Worm (Caenorhabditis elegans): Measurements from ENCODE around the gene Y57G11C.52.

Y57G11C.52 gene

DNA sequence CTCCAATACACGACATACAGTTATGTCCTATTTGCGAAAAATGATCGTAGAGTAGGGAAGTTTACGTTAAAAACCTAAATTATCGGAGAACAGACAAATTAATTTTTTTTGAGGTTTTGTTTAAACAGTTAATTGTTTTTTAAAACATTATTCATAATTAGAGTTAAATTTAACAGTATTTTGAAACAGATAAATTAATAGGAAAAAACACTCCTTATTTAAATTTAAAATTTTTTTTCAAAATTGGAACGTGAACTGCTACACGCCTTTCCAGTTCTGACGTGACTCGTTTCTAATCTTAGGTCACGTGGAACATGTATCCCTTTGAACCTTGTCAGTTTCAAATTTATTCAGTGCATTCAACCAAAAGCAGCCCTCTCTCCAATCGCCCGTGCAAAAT lies at the start of gene Y57G11C.52:
Gene Y57G11C.52 (plus strand): TSS at position 301 of the 400 bp plus-strand sequence.
- TF ChIP-seq ztf-11 (tag; optimal IDR thresholded peaks at IDR 0.05) (no peak), sem-4 (tag; optimal IDR thresholded peaks at IDR 0.05) (no peak), blmp-1 (tag; optimal IDR thresholded peaks at IDR 0.05; ENCODE audit: insufficient read depth) (no peak)

DNA sequence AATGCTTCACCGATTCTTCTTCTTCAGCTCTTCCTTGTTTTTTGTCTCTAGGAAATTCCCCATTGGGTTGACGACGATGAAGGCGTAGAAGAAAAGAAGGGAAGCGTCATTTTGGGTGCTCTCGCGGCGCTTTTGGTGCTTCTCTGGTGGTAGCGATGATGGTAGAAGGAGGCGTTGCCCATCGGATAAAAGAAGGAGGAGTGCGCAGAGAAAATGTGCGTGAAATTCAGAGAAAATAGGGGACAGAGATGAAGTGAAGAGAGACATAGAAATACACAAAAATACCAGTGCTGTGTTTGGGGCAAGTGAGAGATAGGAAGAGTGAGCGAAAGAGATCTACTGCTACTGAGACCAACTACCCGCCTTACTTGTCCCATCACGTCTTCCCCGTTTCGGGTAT lies 46.9 kb upstream of the Y57G11C.52 start, which contains the start of gene oig-5:
Gene oig-5 (plus strand): TSS at position 301 of the 400 bp plus-strand sequence.
- no peak for TF ChIP-seq R02D3.7 (tag; optimal IDR thresholded peaks at IDR 0.05)
- no peak for TF ChIP-seq sma-9 (GFP tag; optimal IDR thresholded peaks at IDR 0.05)
- TF ChIP-seq sma-9 (tag; optimal IDR thresholded peaks at IDR 0.05): no peak
- TF ChIP-seq unc-62 (GFP tag; optimal IDR thresholded peaks at IDR 0.05): no peak
- no peak for TF ChIP-seq nhr-25 (tag; optimal IDR thresholded peaks at IDR 0.05)

DNA sequence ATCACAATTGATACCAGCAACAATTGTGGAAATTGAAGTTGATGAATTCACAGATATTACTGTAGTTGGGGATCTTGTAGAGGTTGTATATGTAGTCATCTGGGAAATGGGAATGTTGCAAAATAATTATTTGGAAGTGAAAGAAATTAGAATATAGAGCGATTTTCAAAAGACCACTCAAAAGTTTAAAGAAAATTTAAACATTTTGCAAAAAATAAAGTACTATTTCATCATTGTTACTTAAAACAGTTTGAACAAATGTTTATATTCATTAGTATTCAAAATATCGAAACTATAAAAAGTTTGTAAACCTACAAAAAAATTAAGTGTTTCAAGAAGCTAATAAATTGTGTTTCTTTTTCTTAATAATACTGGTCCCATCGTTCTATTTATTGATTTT lies 37.5 kb upstream of the Y57G11C.52 start, which contains the start of gene Y57G11C.46:
Gene Y57G11C.46 (minus strand): TSS at position 101 of the 400 bp plus-strand sequence.
- no peak for TF ChIP-seq snpc-4 (tag; optimal IDR thresholded peaks at IDR 0.05)
- no peak for TF ChIP-seq C34F6.9 (tag; optimal IDR thresholded peaks at IDR 0.05)
- TF ChIP-seq ztf-11 (tag; optimal IDR thresholded peaks at IDR 0.05): no peak
- no peak for TF ChIP-seq elt-1 (tag; optimal IDR thresholded peaks at IDR 0.05)
- no peak for TF ChIP-seq gmeb-1 (tag; optimal IDR thresholded peaks at IDR 0.05)
- no peak for TF ChIP-seq ama-1 (optimal IDR thresholded peaks at IDR 0.05)
- TF ChIP-seq blmp-1 (tag; optimal IDR thresholded peaks at IDR 0.05; ENCODE audit: insufficient read depth): no peak
- TF ChIP-seq nhr-21 (tag; optimal IDR thresholded peaks at IDR 0.05): no peak
- no peak for TF ChIP-seq egl-27 (tag; optimal IDR thresholded peaks at IDR 0.05)
- no peak for TF ChIP-seq ztf-1 (GFP tag; conservative IDR thresholded peaks at IDR 0.05)
- TF ChIP-seq unc-62 (GFP tag; optimal IDR thresholded peaks at IDR 0.05): no peak
- no peak for TF ChIP-seq Y55F3AM.14 (GFP tag; optimal IDR thresholded peaks at IDR 0.05)
- TF ChIP-seq nhr-23 (tag; optimal IDR thresholded peaks at IDR 0.05): no peak
- no peak for TF ChIP-seq alr-1 (tag; optimal IDR thresholded peaks at IDR 0.05)
- no peak for TF ChIP-seq nhr-12 (tag; optimal IDR thresholded peaks at IDR 0.05)
- no peak for TF ChIP-seq lin-13 (GFP tag; optimal IDR thresholded peaks at IDR 0.05)

DNA sequence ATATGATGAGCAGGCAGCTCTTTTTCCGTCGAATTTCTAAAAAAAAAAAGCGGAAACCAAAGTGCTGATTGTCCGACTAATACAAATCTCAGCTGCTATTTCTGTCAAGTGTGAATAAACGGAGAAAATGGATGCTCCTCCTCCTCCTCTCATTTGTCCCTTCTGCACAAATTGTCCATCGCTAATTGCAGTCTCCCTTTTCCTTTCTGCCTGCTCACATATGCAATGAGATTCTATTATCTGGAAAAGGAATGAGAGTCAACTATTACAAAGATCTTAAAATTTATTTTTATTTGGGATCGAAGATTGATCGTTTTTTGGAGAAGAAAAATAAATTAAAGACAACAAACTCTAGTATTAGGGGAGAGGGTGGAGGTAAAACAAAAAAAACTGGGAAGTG lies 31.5 kb upstream of the Y57G11C.52 start:
- TF ChIP-seq elt-3 (tag; optimal IDR thresholded peaks at IDR 0.05): no peak
- peak; percentile 13 for TF ChIP-seq crh-2 (tag; optimal IDR thresholded peaks at IDR 0.05)
- peak in 1 of 2 experiments; percentile 48 for TF ChIP-seq lsy-2 (tag; optimal IDR thresholded peaks at IDR 0.05)
- no peak for TF ChIP-seq skn-1 (tag; optimal IDR thresholded peaks at IDR 0.05)
- peak; percentile 11 for TF ChIP-seq ama-1 (optimal IDR thresholded peaks at IDR 0.05)
- peak; percentile 26 for TF ChIP-seq lin-13 (GFP tag; optimal IDR thresholded peaks at IDR 0.05)
- TF ChIP-seq nhr-21 (tag; optimal IDR thresholded peaks at IDR 0.05): peak; percentile 53
- TF ChIP-seq Y55F3AM.14 (GFP tag; optimal IDR thresholded peaks at IDR 0.05): no peak
- TF ChIP-seq nhr-25 (tag; optimal IDR thresholded peaks at IDR 0.05): no peak
- TF ChIP-seq mdl-1 (tag; optimal IDR thresholded peaks at IDR 0.05): no peak
- no peak for TF ChIP-seq ztf-4 (tag; optimal IDR thresholded peaks at IDR 0.05)
- TF ChIP-seq nhr-12 (tag; optimal IDR thresholded peaks at IDR 0.05): no peak
- no peak for TF ChIP-seq dmd-4 (tag; optimal IDR thresholded peaks at IDR 0.05)
- TF ChIP-seq egl-27 (tag; optimal IDR thresholded peaks at IDR 0.05): no peak
- no peak for TF ChIP-seq aly-2 (tag; optimal IDR thresholded peaks at IDR 0.05)
- TF ChIP-seq snpc-4 (tag; optimal IDR thresholded peaks at IDR 0.05): no peak
- no peak for TF ChIP-seq blmp-1 (tag; optimal IDR thresholded peaks at IDR 0.05; ENCODE audit: insufficient read depth)

DNA sequence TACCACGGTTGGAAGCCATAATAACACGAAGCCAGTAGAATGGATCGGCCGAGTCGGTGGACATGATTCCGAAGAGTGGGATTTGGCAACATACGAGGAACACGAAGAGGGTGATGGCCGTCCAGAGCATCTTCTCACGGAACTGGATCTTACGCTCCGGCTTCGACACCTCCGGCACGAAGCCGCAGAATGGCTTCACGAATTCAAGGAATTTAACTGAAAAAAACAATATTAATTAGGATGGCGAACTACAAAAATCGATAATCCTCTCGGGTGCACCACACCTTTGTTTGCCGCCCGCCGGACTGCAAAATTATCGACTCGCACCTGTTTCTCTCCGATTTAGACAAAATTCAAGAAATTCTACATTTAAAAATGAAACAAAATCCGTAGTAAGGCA lies 29.6 kb upstream of the Y57G11C.52 start:
- no peak for TF ChIP-seq mab-5 (tag; optimal IDR thresholded peaks at IDR 0.05)
- no peak for TF ChIP-seq aly-2 (tag; optimal IDR thresholded peaks at IDR 0.05)
- TF ChIP-seq ztf-1 (GFP tag; conservative IDR thresholded peaks at IDR 0.05): 0 out of 2 replicates have a peak, but pooled peaks have one; percentile 62
- no peak for TF ChIP-seq fos-1 (tag; optimal IDR thresholded peaks at IDR 0.05)
- no peak for TF ChIP-seq lsy-2 (tag; optimal IDR thresholded peaks at IDR 0.05)

DNA sequence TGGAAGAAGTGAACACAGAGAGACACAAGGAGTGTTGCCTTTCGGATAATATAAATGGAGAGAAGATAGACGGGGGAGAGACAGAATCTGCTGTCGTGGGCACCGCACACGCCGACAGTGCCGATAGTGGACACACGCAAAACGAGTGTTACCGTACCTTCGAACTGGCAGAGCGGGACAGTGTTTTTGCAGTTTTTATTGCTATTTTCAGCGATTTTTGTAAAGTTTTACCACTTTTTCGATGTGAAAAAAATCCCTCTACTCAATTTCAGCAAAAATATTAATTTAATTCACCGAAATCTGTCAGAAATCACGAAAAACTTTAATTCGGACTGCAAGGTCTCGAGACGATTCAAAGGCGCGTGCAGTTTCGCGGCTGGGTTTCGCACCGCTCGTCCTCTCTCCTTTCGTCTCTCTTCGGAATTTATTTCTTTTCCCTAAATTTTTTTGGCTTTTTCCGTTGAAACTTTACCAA lies 28.9 kb upstream of the Y57G11C.52 start, which contains the start of gene sec-61.A:
Gene sec-61.A (minus strand): TSS at position 387 of the 475 bp plus-strand sequence.
- TF ChIP-seq ceh-82 (tag; optimal IDR thresholded peaks at IDR 0.05): no peak
- no peak for TF ChIP-seq egl-27 (tag; optimal IDR thresholded peaks at IDR 0.05)
- TF ChIP-seq ceh-16 (tag; optimal IDR thresholded peaks at IDR 0.05): peak; percentile 43
- no peak for TF ChIP-seq mbf-1 (tag; optimal IDR thresholded peaks at IDR 0.05)
- TF ChIP-seq ZK546.5 (tag; optimal IDR thresholded peaks at IDR 0.05): no peak
- no peak for TF ChIP-seq elt-3 (tag; optimal IDR thresholded peaks at IDR 0.05)
- TF ChIP-seq unc-62 (GFP tag; optimal IDR thresholded peaks at IDR 0.05): no peak
- no peak for TF ChIP-seq dmd-4 (tag; optimal IDR thresholded peaks at IDR 0.05)
- no peak for TF ChIP-seq nhr-11 (tag; optimal IDR thresholded peaks at IDR 0.05)
- peak; percentile 75 for TF ChIP-seq F13H6.1 (tag; optimal IDR thresholded peaks at IDR 0.05)
- TF ChIP-seq snpc-4 (tag; optimal IDR thresholded peaks at IDR 0.05): no peak
- TF ChIP-seq ztf-11 (tag; optimal IDR thresholded peaks at IDR 0.05): no peak
- TF ChIP-seq lin-39 (tag; optimal IDR thresholded peaks at IDR 0.05): no peak
- TF ChIP-seq elt-1 (tag; optimal IDR thresholded peaks at IDR 0.05): no peak
- no peak for TF ChIP-seq aly-2 (tag; optimal IDR thresholded peaks at IDR 0.05)
- no peak for TF ChIP-seq ama-1 (optimal IDR thresholded peaks at IDR 0.05)
- no peak for TF ChIP-seq unc-39 (tag; optimal IDR thresholded peaks at IDR 0.05)
- no peak for TF ChIP-seq nhr-23 (tag; optimal IDR thresholded peaks at IDR 0.05)
- no peak for TF ChIP-seq sem-4 (tag; optimal IDR thresholded peaks at IDR 0.05)
- TF ChIP-seq skn-1 (tag; optimal IDR thresholded peaks at IDR 0.05): no peak
- TF ChIP-seq nhr-25 (tag; optimal IDR thresholded peaks at IDR 0.05): peak; percentile 77
- no peak for TF ChIP-seq sma-9 (GFP tag; optimal IDR thresholded peaks at IDR 0.05)
- no peak for TF ChIP-seq sma-9 (tag; optimal IDR thresholded peaks at IDR 0.05)
- TF ChIP-seq lsy-2 (tag; optimal IDR thresholded peaks at IDR 0.05): peak; percentile 98 to 99
- peak; percentile 64 for TF ChIP-seq peb-1 (tag; optimal IDR thresholded peaks at IDR 0.05)
- TF ChIP-seq Y55F3AM.14 (GFP tag; optimal IDR thresholded peaks at IDR 0.05): no peak
- no peak for TF ChIP-seq blmp-1 (tag; optimal IDR thresholded peaks at IDR 0.05; ENCODE audit: insufficient read depth)
- peak; percentile 47 for TF ChIP-seq mab-5 (tag; optimal IDR thresholded peaks at IDR 0.05)

Measured in whole organism, L2 larva.